Worm (Caenorhabditis elegans) whole organism, young adult: Measurements from ENCODE around the gene nspa-2.

Source experiments
- F37B4.10 ChIP-seq: fragments of 200-800 bp; sonication (Bioruptor generic); IDR thresholded peaks from 2 replicates; pipeline ENCODE4 v1.3.6; 2022; ENCODE audit warnings: missing genetic modification characterization, missing compliant biosample characterization
- ama-1 ChIP-seq, 3 experiments: fragments of 150-350 bp in 1 of 3; sonication (generic microtip) in 2 of 3; optimal IDR thresholded peaks; 2 replicates each; lab custom pipeline; 2014 to 2018; ENCODE audit warnings: missing biosample characterization in 2 of 3, missing genetic modification characterization in 2 of 3, missing genetic modification reagents in 2 of 3
- hmg-20 ChIP-seq: fragments of 200-800 bp; sonication (Bioruptor generic); IDR thresholded peaks from 2 replicates; pipeline ENCODE4 v1.3.6; 2022; ENCODE audit warnings: missing genetic modification reagents, missing genetic modification characterization, missing compliant biosample characterization
- lin-26 ChIP-seq: fragments of 200-800 bp; sonication (Bioruptor generic); IDR thresholded peaks from 2 replicates; pipeline ENCODE4 v1.3.6; 2022; ENCODE audit warnings: missing genetic modification reagents, missing genetic modification characterization, missing compliant biosample characterization
- nhr-179 ChIP-seq: sonication (generic microtip); optimal IDR thresholded peaks from 2 replicates; lab custom pipeline; 2016; ENCODE audit warnings: mild to moderate bottlenecking, missing genetic modification characterization, missing compliant biosample characterization
- pha-4 ChIP-seq: fragments of 150-350 bp; sonication (generic microtip); optimal IDR thresholded peaks from 2 replicates; lab custom pipeline; 2014; ENCODE audit warnings: missing biosample characterization, missing genetic modification reagents, missing genetic modification characterization
- sea-2 ChIP-seq: fragments of 200-800 bp; sonication (Bioruptor generic); IDR thresholded peaks from 2 replicates; pipeline ENCODE4 v1.3.6; 2022; ENCODE audit warnings: missing genetic modification characterization, missing compliant biosample characterization

DNA sequence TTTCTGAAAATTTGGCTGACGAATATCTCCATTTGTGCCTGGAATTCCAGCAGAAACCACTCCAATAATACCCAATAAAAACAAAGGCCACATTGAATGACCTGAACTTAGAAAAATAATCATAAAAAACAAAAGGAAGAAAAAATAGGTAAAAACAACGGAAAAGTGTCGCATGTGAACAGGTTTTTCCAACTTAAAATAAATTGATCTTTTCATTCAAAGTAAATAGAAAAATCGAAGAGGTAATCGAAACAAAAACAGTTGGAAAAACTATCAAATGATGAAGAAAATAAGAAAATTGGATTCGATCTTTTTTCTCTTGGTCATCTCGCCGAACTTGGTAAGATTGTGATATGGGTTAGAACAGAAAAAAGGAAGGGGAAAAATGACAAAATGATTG, 30.6 kb downstream of the nspa-2 start, which contains the start of gene zmp-4:
- TF ChIP-seq pha-4, result no peak
- TF ChIP-seq lin-26 (GFP tag; lab: Robert Waterston, UW), result no peak
- no peak for TF ChIP-seq hmg-20
- TF ChIP-seq nhr-179 (tag; lab: Kevin White, UChicago), result no peak
- no peak for TF ChIP-seq ama-1 (optimal IDR thresholded peaks at IDR 0.05; lab: Kevin White, UChicago)
- TF ChIP-seq ama-1 (GFP tag; optimal IDR thresholded peaks at IDR 0.05; lab: Kevin White, UChicago), result no peak
- no peak for TF ChIP-seq F37B4.10 (GFP tag; lab: Robert Waterston, UW)
- no peak for TF ChIP-seq sea-2 (GFP tag; lab: Robert Waterston, UW)
